Worm (Caenorhabditis elegans) whole organism, L4 larva: ENCODE measurements around the gene F43C11.12.

Experiments
- F37D6.2 ChIP-seq: sonication (generic microtip); optimal IDR thresholded peaks from 2 replicates; lab custom pipeline; 2016; ENCODE audit warnings: mild to moderate bottlenecking, missing genetic modification characterization, missing compliant biosample characterization
- F49E8.2 ChIP-seq: sonication (generic microtip); optimal IDR thresholded peaks from 2 replicates; lab custom pipeline; 2016; ENCODE audit warnings: missing compliant biosample characterization, mild to moderate bottlenecking, missing genetic modification characterization, borderline replicate concordance
- ama-1 ChIP-seq: fragments of 150-350 bp; optimal IDR thresholded peaks from 2 replicates; lab custom pipeline; 2014; ENCODE audit warnings: inconsistent platforms, mixed read lengths
- ces-1 ChIP-seq: fragments of 150-350 bp; sonication (generic microtip); optimal IDR thresholded peaks from 4 replicates; lab custom pipeline; 2014; ENCODE audit warnings: missing biosample characterization, missing genetic modification reagents, missing genetic modification characterization
- dpl-1 ChIP-seq: fragments of 150-350 bp; optimal IDR thresholded peaks from 2 replicates; lab custom pipeline; 2014; ENCODE audit warnings: missing biosample characterization, missing genetic modification reagents, missing genetic modification characterization
- lin-1 ChIP-seq: fragments of 200-800 bp; sonication (Bioruptor generic); IDR thresholded peaks from 2 replicates; pipeline ENCODE4 v1.3.6; 2022; ENCODE audit warnings: missing genetic modification reagents, missing genetic modification characterization, missing compliant biosample characterization
- lin-13 ChIP-seq: fragments of 150-350 bp; optimal IDR thresholded peaks from 2 replicates; lab custom pipeline; 2014; ENCODE audit warnings: missing biosample characterization, missing genetic modification reagents, missing genetic modification characterization
- snpc-4 ChIP-seq: fragments of 150-350 bp; optimal IDR thresholded peaks from 2 replicates; lab custom pipeline; 2014; ENCODE audit warnings: missing biosample characterization, missing genetic modification characterization
- unc-39 ChIP-seq: sonication (generic microtip); optimal IDR thresholded peaks from 2 replicates; lab custom pipeline; 2017; ENCODE audit warnings: missing biosample characterization, missing genetic modification characterization

ce11 chrII:2359965-2360364, 6.6 kb downstream of the F43C11.12 start, which contains the start of gene F43C11.16:
- no peak for TF ChIP-seq lin-13
- no peak for TF ChIP-seq dpl-1 (GFP tag; lab: Kevin White, UChicago)
- no peak for TF ChIP-seq F49E8.2
- TF ChIP-seq F37D6.2 (tag; lab: Kevin White, UChicago), result no peak
- TF ChIP-seq snpc-4 (tag; lab: Kevin White, UChicago), result no peak
- TF ChIP-seq ces-1 (GFP tag; lab: Kevin White, UChicago), result no peak
- TF ChIP-seq lin-1 (GFP tag; lab: Robert Waterston, UW), result no peak
- no peak for TF ChIP-seq ama-1
- no peak for TF ChIP-seq unc-39
